Worm (Caenorhabditis elegans) whole organism, L4 larva: Measurements from ENCODE around the gene Y76B12C.6.

Source experiments
- D1046.2 ChIP-seq: fragments of 200-800 bp; sonication (Bioruptor generic); IDR thresholded peaks from 2 replicates; pipeline ENCODE4 v1.3.6; 2022; ENCODE audit warnings: missing genetic modification characterization, missing compliant biosample characterization
- F37D6.2 ChIP-seq: sonication (generic microtip); optimal IDR thresholded peaks from 2 replicates; lab custom pipeline; 2016; ENCODE audit warnings: mild to moderate bottlenecking, missing genetic modification characterization, missing compliant biosample characterization
- F49E8.2 ChIP-seq: sonication (generic microtip); optimal IDR thresholded peaks from 2 replicates; lab custom pipeline; 2016; ENCODE audit warnings: missing compliant biosample characterization, mild to moderate bottlenecking, missing genetic modification characterization, borderline replicate concordance
- R02D3.7 ChIP-seq: fragments of 150-350 bp; sonication (generic microtip); optimal IDR thresholded peaks from 3 replicates; lab custom pipeline; 2014; ENCODE audit warnings: missing biosample characterization, missing genetic modification characterization
- T20F7.1 ChIP-seq: fragments of 200-800 bp; sonication (Bioruptor generic); optimal IDR thresholded peaks from 2 replicates; lab custom pipeline; 2018; ENCODE audit warnings: mild to moderate bottlenecking, missing genetic modification characterization, missing compliant biosample characterization
- Y48G9A.11 ChIP-seq: fragments of 200-800 bp; sonication (Bioruptor generic); IDR thresholded peaks from 2 replicates; pipeline ENCODE4 v1.3.6; 2022; ENCODE audit warnings: missing genetic modification reagents, missing genetic modification characterization, missing compliant biosample characterization
- aha-1 ChIP-seq: fragments of 150-350 bp; peaks from one replicate; lab custom pipeline; 2014; ENCODE audit warnings: missing biosample characterization, missing genetic modification characterization
- ama-1 ChIP-seq: fragments of 150-350 bp; optimal IDR thresholded peaks from 2 replicates; lab custom pipeline; 2014; ENCODE audit warnings: inconsistent platforms, mixed read lengths
- arid-1 ChIP-seq: fragments of 200-800 bp; sonication (Bioruptor generic); conservative IDR thresholded peaks from 2 replicates; pipeline ENCODE4 v1.3.6; 2022; ENCODE audit warnings: missing genetic modification reagents, missing genetic modification characterization, missing compliant biosample characterization
- attf-4 ChIP-seq: sonication (generic microtip); optimal IDR thresholded peaks from 3 replicates; lab custom pipeline; 2017; ENCODE audit warnings: missing biosample characterization, missing genetic modification characterization
- ceh-62 ChIP-seq: sonication (generic microtip); optimal IDR thresholded peaks from 2 replicates; lab custom pipeline; 2017; ENCODE audit warnings: missing biosample characterization, missing genetic modification characterization
- cey-2 ChIP-seq: sonication (generic microtip); optimal IDR thresholded peaks from 3 replicates; lab custom pipeline; 2017; ENCODE audit warnings: missing genetic modification characterization, mild to moderate bottlenecking, missing compliant biosample characterization, antibody characterized with exemption, borderline replicate concordance; ENCODE audit not compliant: insufficient read depth
- ctbp-1 ChIP-seq: fragments of 200-800 bp; sonication (Bioruptor generic); IDR thresholded peaks from 2 replicates; pipeline ENCODE4 v1.3.6; 2022; ENCODE audit warnings: missing genetic modification reagents, missing genetic modification characterization, missing compliant biosample characterization
- daf-12 ChIP-seq: fragments of 150-350 bp; optimal IDR thresholded peaks from 2 replicates; lab custom pipeline; 2014; ENCODE audit warnings: missing biosample characterization, missing genetic modification reagents, missing genetic modification characterization
- daf-16 ChIP-seq, 3 experiments: sonication (generic microtip); optimal IDR thresholded peaks; 2 replicates each; lab custom pipeline; 2016 to 2017; ENCODE audit warnings: missing genetic modification characterization in 3 of 3, missing genetic modification reagents in 3 of 3, mild to moderate bottlenecking in 2 of 3, missing compliant biosample characterization in 2 of 3, missing biosample characterization in 1 of 3, moderate library complexity in 1 of 3
- dmd-9 ChIP-seq: fragments of 200-800 bp; sonication (Bioruptor generic); IDR thresholded peaks from 2 replicates; pipeline ENCODE4 v1.3.6; 2022; ENCODE audit warnings: missing genetic modification reagents, missing genetic modification characterization, missing compliant biosample characterization
- dpl-1 ChIP-seq: fragments of 150-350 bp; optimal IDR thresholded peaks from 2 replicates; lab custom pipeline; 2014; ENCODE audit warnings: missing biosample characterization, missing genetic modification reagents, missing genetic modification characterization
- duxl-1 ChIP-seq: sonication (generic microtip); optimal IDR thresholded peaks from 2 replicates; lab custom pipeline; 2016; ENCODE audit warnings: mild to moderate bottlenecking, missing genetic modification characterization, moderate library complexity, missing compliant biosample characterization; ENCODE audit not compliant: poor library complexity
- dve-1 ChIP-seq: sonication (generic microtip); optimal IDR thresholded peaks from 2 replicates; lab custom pipeline; 2017; ENCODE audit warnings: antibody characterized with exemption, mild to moderate bottlenecking, missing genetic modification characterization, missing compliant biosample characterization; ENCODE audit not compliant: insufficient read depth
- egl-27 ChIP-seq: sonication (generic microtip); optimal IDR thresholded peaks from 3 replicates; lab custom pipeline; 2017; ENCODE audit warnings: missing biosample characterization, missing genetic modification reagents, missing genetic modification characterization
- hlh-11 ChIP-seq: fragments of 200-800 bp; sonication (Bioruptor generic); optimal IDR thresholded peaks from 2 replicates; lab custom pipeline; 2018; ENCODE audit warnings: mild to moderate bottlenecking, missing genetic modification characterization, missing compliant biosample characterization
- hlh-30 ChIP-seq: sonication (generic microtip); optimal IDR thresholded peaks from 2 replicates; lab custom pipeline; 2017; ENCODE audit warnings: antibody characterized with exemption, mild to moderate bottlenecking, missing genetic modification characterization, missing compliant biosample characterization; ENCODE audit not compliant: insufficient read depth
- lin-1 ChIP-seq: fragments of 200-800 bp; sonication (Bioruptor generic); IDR thresholded peaks from 2 replicates; pipeline ENCODE4 v1.3.6; 2022; ENCODE audit warnings: missing genetic modification reagents, missing genetic modification characterization, missing compliant biosample characterization
- lin-38 ChIP-seq: fragments of 200-800 bp; sonication (Bioruptor generic); IDR thresholded peaks from 2 replicates; pipeline ENCODE4 v1.3.6; 2022; ENCODE audit warnings: missing genetic modification reagents, missing genetic modification characterization, missing compliant biosample characterization
- lin-39 ChIP-seq: fragments of 150-350 bp; optimal IDR thresholded peaks from 2 replicates; lab custom pipeline; 2014; ENCODE audit warnings: missing biosample characterization, missing genetic modification reagents, missing genetic modification characterization
- lsy-2 ChIP-seq, 2 experiments: fragments of 150-350 bp in 1 of 2; sonication (generic microtip) in 1 of 2; optimal IDR thresholded peaks; 2 replicates each; lab custom pipeline; 2014 to 2017; ENCODE audit warnings: missing biosample characterization in 2 of 2, missing genetic modification characterization in 2 of 2
- mdl-1 ChIP-seq, 2 experiments: fragments of 150-350 bp in 1 of 2; sonication (generic microtip) in 1 of 2; optimal IDR thresholded peaks; 2 replicates each; lab custom pipeline; 2014 to 2017; ENCODE audit warnings: missing biosample characterization in 2 of 2, missing genetic modification characterization in 2 of 2
- mep-1 ChIP-seq: fragments of 150-350 bp; sonication (generic microtip); optimal IDR thresholded peaks from 3 replicates; lab custom pipeline; 2014; ENCODE audit warnings: missing biosample characterization, missing genetic modification characterization
- mes-2 ChIP-seq: sonication (generic microtip); optimal IDR thresholded peaks from 2 replicates; lab custom pipeline; 2016; ENCODE audit warnings: missing genotype, mild to moderate bottlenecking, missing genetic modification characterization, missing compliant biosample characterization; ENCODE audit not compliant: poor library complexity, severe bottlenecking
- mxl-3 ChIP-seq: fragments of 200-800 bp; sonication (Bioruptor generic); optimal IDR thresholded peaks from 2 replicates; lab custom pipeline; 2018; ENCODE audit warnings: mild to moderate bottlenecking, missing genetic modification characterization, missing compliant biosample characterization
- nhr-25 ChIP-seq: sonication (generic microtip); optimal IDR thresholded peaks from 2 replicates; lab custom pipeline; 2017; ENCODE audit warnings: missing genetic modification characterization, mild to moderate bottlenecking, missing compliant biosample characterization, antibody characterized with exemption, moderate library complexity, borderline replicate concordance; ENCODE audit not compliant: insufficient read depth
- nhr-28 ChIP-seq: fragments of 150-350 bp; optimal IDR thresholded peaks from 2 replicates; lab custom pipeline; 2014; ENCODE audit warnings: missing biosample characterization, missing genetic modification characterization
- nhr-41 ChIP-seq: fragments of 200-800 bp; sonication (Bioruptor generic); IDR thresholded peaks from 2 replicates; pipeline ENCODE4 v1.3.6; 2022; ENCODE audit warnings: missing genetic modification reagents, missing genetic modification characterization, missing compliant biosample characterization
- nhr-48 ChIP-seq: sonication (generic microtip); optimal IDR thresholded peaks from 2 replicates; lab custom pipeline; 2016; ENCODE audit warnings: mild to moderate bottlenecking, missing genetic modification characterization, missing compliant biosample characterization
- nhr-76 ChIP-seq: fragments of 150-350 bp; optimal IDR thresholded peaks from 2 replicates; lab custom pipeline; 2014; ENCODE audit warnings: missing biosample characterization, missing genetic modification characterization
- nhr-77 ChIP-seq: fragments of 150-350 bp; optimal IDR thresholded peaks from 2 replicates; lab custom pipeline; 2014; ENCODE audit warnings: missing biosample characterization, missing genetic modification characterization
- rbr-2 ChIP-seq: sonication (generic microtip); optimal IDR thresholded peaks from 2 replicates; lab custom pipeline; 2016; ENCODE audit warnings: missing genotype, missing genetic modification characterization, missing compliant biosample characterization
- sdz-12 ChIP-seq: fragments of 200-800 bp; sonication (Bioruptor generic); optimal IDR thresholded peaks from 2 replicates; lab custom pipeline; 2018; ENCODE audit warnings: mild to moderate bottlenecking, missing genetic modification characterization, missing compliant biosample characterization
- set-16 ChIP-seq: fragments of 200-800 bp; sonication (Bioruptor generic); IDR thresholded peaks from 2 replicates; pipeline ENCODE4 v1.3.6; 2022; ENCODE audit warnings: missing genetic modification reagents, missing genetic modification characterization, missing compliant biosample characterization
- snpc-1.2 ChIP-seq: fragments of 200-800 bp; sonication (Bioruptor generic); IDR thresholded peaks from 2 replicates; pipeline ENCODE4 v1.3.6; 2022; ENCODE audit warnings: missing genetic modification reagents, missing genetic modification characterization, missing compliant biosample characterization
- tag-97 ChIP-seq: fragments of 200-800 bp; sonication (Bioruptor generic); IDR thresholded peaks from 2 replicates; pipeline ENCODE4 v1.3.6; 2022; ENCODE audit warnings: missing genetic modification characterization, missing compliant biosample characterization
- unc-62 ChIP-seq, 3 experiments: fragments of 150-350 bp in 1 of 3; sonication (generic microtip); optimal IDR thresholded peaks in 2 of 3; peaks in 1 of 3; 1 replicate in 1 of 3; 2 replicates in 2 of 3; lab custom pipeline; 2014 to 2017; ENCODE audit warnings: missing biosample characterization in 3 of 3, missing genetic modification characterization in 3 of 3, missing genetic modification reagents in 3 of 3, missing genotype in 1 of 3
- zip-2 ChIP-seq: fragments of 150-350 bp; optimal IDR thresholded peaks from 2 replicates; lab custom pipeline; 2014; ENCODE audit warnings: missing biosample characterization, missing genetic modification characterization
- ztf-11 ChIP-seq: fragments of 150-350 bp; optimal IDR thresholded peaks from 2 replicates; lab custom pipeline; 2014; ENCODE audit warnings: missing biosample characterization, missing genetic modification characterization

Gene Y76B12C.6

DNA sequence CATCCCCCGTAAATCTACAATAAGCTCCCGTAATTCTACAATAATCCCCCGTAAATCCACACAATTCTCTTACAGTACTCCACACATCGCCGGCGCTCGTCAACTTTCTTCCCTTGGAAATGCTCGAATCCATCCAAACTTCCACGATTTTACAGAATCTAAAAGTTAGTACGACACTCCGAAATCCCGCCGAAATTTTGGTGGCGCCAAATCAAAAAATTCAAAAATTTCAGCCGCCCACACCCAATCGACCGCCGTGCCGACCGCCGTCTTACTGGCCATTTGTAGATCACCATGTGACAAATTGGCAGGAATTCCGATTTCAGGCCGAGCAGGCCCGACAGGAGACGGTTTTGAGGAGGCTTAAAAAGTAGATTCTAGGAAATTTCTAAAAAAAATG is 28.9 kb upstream of the Y76B12C.6 start:
- TF ChIP-seq nhr-25 (tag; lab: Kevin White, UChicago) (no peak), T20F7.1 (GFP tag; lab: Kevin White, UChicago) (no peak), nhr-77 (tag; lab: Kevin White, UChicago) (no peak), nhr-76 (tag; lab: Kevin White, UChicago) (no peak), nhr-28 (no peak), R02D3.7 (tag; lab: Kevin White, UChicago) (no peak), nhr-41 (GFP tag; lab: Robert Waterston, UW) (no peak), hlh-30 (no peak), set-16 (GFP tag; lab: Robert Waterston, UW) (no peak), dmd-9 (GFP tag; lab: Robert Waterston, UW) (no peak), tag-97 (GFP tag; lab: Robert Waterston, UW) (no peak), egl-27 (tag; lab: Kevin White, UChicago) (no peak), mdl-1 (tag; optimal IDR thresholded peaks at IDR 0.05; lab: Kevin White, UChicago) (no peak), D1046.2 (GFP tag; lab: Robert Waterston, UW) (no peak), hlh-11 (tag; lab: Kevin White, UChicago) (no peak), mep-1 (tag; lab: Kevin White, UChicago) (no peak), sdz-12 (no peak)

ce11 chrIV:1953132-1953629 is 28.0 kb upstream of the Y76B12C.6 start, which contains the start of gene F52C12.2:
F52C12.2 (plus strand) TSS chrIV:1953579.
- peak; percentile 82 for TF ChIP-seq dpl-1
- TF ChIP-seq daf-12 (tag; lab: Kevin White, UChicago) = no peak
- TF ChIP-seq Y48G9A.11 = peak; percentile 82
- TF ChIP-seq lin-1 (GFP tag; lab: Robert Waterston, UW) = no peak
- TF ChIP-seq nhr-48 (tag; lab: Kevin White, UChicago) = no peak
- no peak for TF ChIP-seq cey-2
- TF ChIP-seq nhr-28 = no peak
- no peak for TF ChIP-seq snpc-1.2
- no peak for TF ChIP-seq F49E8.2 (tag; lab: Kevin White, UChicago)
- no peak for TF ChIP-seq zip-2 (tag; lab: Kevin White, UChicago)
- TF ChIP-seq daf-16 (GFP tag; optimal IDR thresholded peaks at IDR 0.05; lab: Kevin White, UChicago) = no peak
- TF ChIP-seq daf-16 (tag; optimal IDR thresholded peaks at IDR 0.05; lab: Kevin White, UChicago) = peak; percentile 27
- no peak for TF ChIP-seq mxl-3 (GFP tag; lab: Kevin White, UChicago)
- TF ChIP-seq lin-39 (tag; lab: Kevin White, UChicago) = no peak
- peak in 1 of 2 experiments; percentile 39 for TF ChIP-seq unc-62 (GFP tag; optimal IDR thresholded peaks at IDR 0.05 in 1 of 2; lab: Kevin White, UChicago)
- no peak for TF ChIP-seq unc-62 (tag; optimal IDR thresholded peaks at IDR 0.05; lab: Kevin White, UChicago)
- peak in 1 of 2 experiments; percentile 58 for TF ChIP-seq lsy-2 (tag; optimal IDR thresholded peaks at IDR 0.05; lab: Kevin White, UChicago)
- peak; percentile 20 for TF ChIP-seq mep-1 (tag; lab: Kevin White, UChicago)
- no peak for TF ChIP-seq attf-4 (tag; lab: Kevin White, UChicago)
- peak; percentile 100 for TF ChIP-seq T20F7.1 (GFP tag; lab: Kevin White, UChicago)
- TF ChIP-seq ceh-62 (tag; lab: Kevin White, UChicago) = no peak
- TF ChIP-seq ama-1 = no peak
- TF ChIP-seq mdl-1 (tag; optimal IDR thresholded peaks at IDR 0.05; lab: Kevin White, UChicago) = no peak
- no peak for TF ChIP-seq set-16 (GFP tag; lab: Robert Waterston, UW)
- TF ChIP-seq egl-27 (tag; lab: Kevin White, UChicago) = no peak
- no peak for TF ChIP-seq ctbp-1 (GFP tag; lab: Robert Waterston, UW)
- no peak for TF ChIP-seq D1046.2 (GFP tag; lab: Robert Waterston, UW)
- TF ChIP-seq duxl-1 (tag; lab: Kevin White, UChicago) = peak; percentile 8
- TF ChIP-seq aha-1 = peak; percentile 53
- TF ChIP-seq mes-2 (tag; lab: Kevin White, UChicago) = peak; percentile 37
- peak; percentile 38 for TF ChIP-seq rbr-2
- TF ChIP-seq ztf-11 = no peak
- TF ChIP-seq dve-1 = peak; percentile 22
- TF ChIP-seq F37D6.2 (tag; lab: Kevin White, UChicago) = no peak
- no peak for TF ChIP-seq arid-1 (GFP tag; lab: Robert Waterston, UW)
- peak; percentile 39 for TF ChIP-seq lin-38 (GFP tag; lab: Robert Waterston, UW)
